Fruit fly (Drosophila melanogaster): ENCODE results near the gene CG42337.

DNA sequence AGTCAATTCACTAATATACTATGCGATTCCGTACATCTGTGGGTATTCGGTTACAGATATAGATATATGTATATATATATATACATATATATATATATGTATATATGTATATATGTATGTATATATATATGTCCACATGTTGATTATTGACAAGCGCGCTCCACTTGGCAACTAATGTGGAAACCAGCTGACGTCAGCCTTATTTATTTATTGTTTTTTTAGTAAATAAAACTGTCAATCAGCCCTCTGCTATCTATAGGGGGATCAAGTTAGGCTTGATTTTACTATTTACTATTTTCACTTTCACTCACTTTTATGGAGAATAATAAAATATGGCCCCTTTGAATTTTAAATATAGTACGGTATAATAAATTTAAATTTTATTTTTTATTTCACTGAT is 18.2 kb downstream of the CG42337 start:
- TF ChIP-seq nerfin-2 (GFP tag; IDR thresholded peaks at IDR 0.05; ENCODE audit: partially characterized antibody) (no peak), Elba2 (GFP tag; optimal IDR thresholded peaks at IDR 0.05) (no peak), E2f1 (GFP tag; IDR thresholded peaks at IDR 0.05) (no peak), CG2199 (GFP tag; IDR thresholded peaks at IDR 0.05) (no peak), CG1832 (GFP tag; optimal IDR thresholded peaks at IDR 0.05) (no peak), mam (GFP tag; optimal IDR thresholded peaks at IDR 0.05) (no peak), MTF-1 (GFP tag; optimal IDR thresholded peaks at IDR 0.05; ENCODE audit: borderline replicate concordance) (no peak), CTCF (GFP tag; optimal IDR thresholded peaks at IDR 0.05) (no peak), CG4282 (GFP tag; optimal IDR thresholded peaks at IDR 0.05) (no peak), danr (GFP tag; IDR thresholded peaks at IDR 0.05) (no peak), CG30431 (GFP tag; optimal IDR thresholded peaks at IDR 0.05) (no peak), Lpt (GFP tag; optimal IDR thresholded peaks at IDR 0.05) (no peak), H15 (GFP tag; IDR thresholded peaks at IDR 0.05) (no peak)

Measured in whole organism, embryonic.